Worm (Caenorhabditis elegans) whole organism, young adult: ENCODE data around the gene R02F2.7.

Source experiments
- B0336.3 ChIP-seq: fragments of 200-800 bp; sonication (Bioruptor generic); IDR thresholded peaks from 2 replicates; pipeline ENCODE4 v1.3.6; 2022; ENCODE audit warnings: missing genetic modification characterization, missing compliant biosample characterization
- D2030.7 ChIP-seq: fragments of 200-800 bp; sonication (Bioruptor generic); IDR thresholded peaks from 2 replicates; pipeline ENCODE4 v1.3.6; 2022; ENCODE audit warnings: missing genetic modification reagents, missing genetic modification characterization, missing compliant biosample characterization
- F37B4.10 ChIP-seq: fragments of 200-800 bp; sonication (Bioruptor generic); IDR thresholded peaks from 2 replicates; pipeline ENCODE4 v1.3.6; 2022; ENCODE audit warnings: missing genetic modification characterization, missing compliant biosample characterization
- F39B2.1 ChIP-seq: fragments of 200-800 bp; sonication (Bioruptor generic); IDR thresholded peaks from 2 replicates; pipeline ENCODE4 v1.3.6; 2022; ENCODE audit warnings: missing genetic modification reagents, missing genetic modification characterization, missing compliant biosample characterization
- F55B11.4 ChIP-seq: sonication (generic microtip); optimal IDR thresholded peaks from 2 replicates; lab custom pipeline; 2016; ENCODE audit warnings: missing compliant biosample characterization, missing genetic modification characterization, borderline replicate concordance; ENCODE audit not compliant: insufficient read depth
- T07F8.4 ChIP-seq: sonication (generic microtip); optimal IDR thresholded peaks from 2 replicates; lab custom pipeline; 2016; ENCODE audit warnings: mild to moderate bottlenecking, missing genetic modification characterization, moderate library complexity, missing compliant biosample characterization
- Y53F4B.3 ChIP-seq: fragments of 200-800 bp; sonication (Bioruptor generic); IDR thresholded peaks from 2 replicates; pipeline ENCODE4 v1.3.6; 2022; ENCODE audit warnings: missing genetic modification reagents, missing genetic modification characterization, missing compliant biosample characterization
- Y53G8AR.9 ChIP-seq: fragments of 200-800 bp; sonication (Bioruptor generic); conservative IDR thresholded peaks from 2 replicates; pipeline ENCODE4 v1.3.6; 2022; ENCODE audit warnings: missing genetic modification reagents, missing genetic modification characterization, missing compliant biosample characterization
- ZK185.1 ChIP-seq: sonication (generic microtip); optimal IDR thresholded peaks from 2 replicates; lab custom pipeline; 2016; ENCODE audit warnings: mild to moderate bottlenecking, missing genetic modification characterization, missing compliant biosample characterization; ENCODE audit not compliant: poor library complexity, severe bottlenecking
- akir-1 ChIP-seq: fragments of 200-800 bp; sonication (Bioruptor generic); optimal IDR thresholded peaks from 2 replicates; lab custom pipeline; 2018; ENCODE audit warnings: mild to moderate bottlenecking, missing genetic modification characterization, moderate library complexity, missing compliant biosample characterization
- bed-2 ChIP-seq: fragments of 200-800 bp; sonication (Bioruptor generic); IDR thresholded peaks from 2 replicates; pipeline ENCODE4 v1.3.6; 2022; ENCODE audit warnings: missing genetic modification reagents, missing genetic modification characterization, missing compliant biosample characterization
- ceh-40 ChIP-seq: fragments of 200-800 bp; sonication (Bioruptor generic); IDR thresholded peaks from 2 replicates; pipeline ENCODE4 v1.3.6; 2022; ENCODE audit warnings: missing genetic modification characterization, missing compliant biosample characterization
- ceh-79 ChIP-seq: sonication (generic microtip); optimal IDR thresholded peaks from 2 replicates; lab custom pipeline; 2017; ENCODE audit warnings: mild to moderate bottlenecking, missing genetic modification characterization, missing compliant biosample characterization
- ceh-91 ChIP-seq: fragments of 200-800 bp; sonication (Bioruptor generic); IDR thresholded peaks from 2 replicates; pipeline ENCODE4 v1.3.6; 2022; ENCODE audit warnings: missing genetic modification reagents, missing genetic modification characterization, missing compliant biosample characterization
- dox-1 ChIP-seq: fragments of 200-800 bp; sonication (Bioruptor generic); IDR thresholded peaks from 2 replicates; pipeline ENCODE4 v1.3.6; 2022; ENCODE audit warnings: missing genetic modification reagents, missing genetic modification characterization, missing compliant biosample characterization
- dpl-1 ChIP-seq: fragments of 150-350 bp; optimal IDR thresholded peaks from 2 replicates; lab custom pipeline; 2014; ENCODE audit warnings: missing biosample characterization, missing genetic modification reagents, missing genetic modification characterization
- efl-1 ChIP-seq: fragments of 150-350 bp; optimal IDR thresholded peaks from 2 replicates; lab custom pipeline; 2014; ENCODE audit warnings: missing biosample characterization, missing genetic modification reagents, missing genetic modification characterization
- egl-44 ChIP-seq: fragments of 200-800 bp; sonication (Bioruptor generic); IDR thresholded peaks from 2 replicates; pipeline ENCODE4 v1.3.6; 2022; ENCODE audit warnings: missing genetic modification reagents, missing genetic modification characterization, missing compliant biosample characterization
- him-1 ChIP-seq: sonication (generic microtip); optimal IDR thresholded peaks from 2 replicates; lab custom pipeline; 2016; ENCODE audit warnings: missing genotype, missing genetic modification reagents, missing genetic modification characterization, missing compliant biosample characterization
- hmg-1.2 ChIP-seq: fragments of 200-800 bp; sonication (Bioruptor generic); IDR thresholded peaks from 2 replicates; pipeline ENCODE4 v1.3.6; 2022; ENCODE audit warnings: missing genetic modification reagents, missing genetic modification characterization, missing compliant biosample characterization
- hrde-1 ChIP-seq: sonication (generic microtip); optimal IDR thresholded peaks from 2 replicates; lab custom pipeline; 2016; ENCODE audit warnings: missing genetic modification characterization, mild to moderate bottlenecking, missing compliant biosample characterization, moderate library complexity, missing genotype, missing genetic modification reagents, borderline replicate concordance
- hsf-1 ChIP-seq: fragments of 200-800 bp; sonication (Bioruptor generic); IDR thresholded peaks from 2 replicates; pipeline ENCODE4 v1.3.6; 2022; ENCODE audit warnings: missing genetic modification reagents, missing genetic modification characterization, missing compliant biosample characterization
- lag-1 ChIP-seq: fragments of 200-800 bp; sonication (Bioruptor generic); IDR thresholded peaks from 2 replicates; pipeline ENCODE4 v1.3.6; 2022; ENCODE audit warnings: missing genetic modification reagents, missing genetic modification characterization, missing compliant biosample characterization
- lin-35 ChIP-seq, 3 experiments: fragments of 150-350 bp in 2 of 3; sonication (generic microtip) in 1 of 3; optimal IDR thresholded peaks; 2 replicates each; lab custom pipeline; 2014 to 2018; ENCODE audit warnings: missing biosample characterization in 3 of 3, missing genetic modification characterization in 3 of 3, missing genetic modification reagents in 3 of 3
- lin-54 ChIP-seq: fragments of 200-800 bp; sonication (Bioruptor generic); optimal IDR thresholded peaks from 2 replicates; lab custom pipeline; 2018; ENCODE audit warnings: mild to moderate bottlenecking, missing genetic modification characterization, missing compliant biosample characterization
- lsl-1 ChIP-seq: fragments of 200-800 bp; sonication (Bioruptor generic); optimal IDR thresholded peaks from 2 replicates; lab custom pipeline; 2018; ENCODE audit warnings: mild to moderate bottlenecking, missing genetic modification characterization, moderate library complexity, missing compliant biosample characterization
- madf-10 ChIP-seq: sonication (generic microtip); optimal IDR thresholded peaks from 2 replicates; lab custom pipeline; 2016; ENCODE audit warnings: mild to moderate bottlenecking, missing genetic modification characterization, missing compliant biosample characterization
- mcd-1 ChIP-seq: fragments of 200-800 bp; sonication (Bioruptor generic); IDR thresholded peaks from 2 replicates; pipeline ENCODE4 v1.3.6; 2022; ENCODE audit warnings: missing genetic modification reagents, missing genetic modification characterization, missing compliant biosample characterization
- mes-4 ChIP-seq: sonication (generic microtip); optimal IDR thresholded peaks from 2 replicates; lab custom pipeline; 2016; ENCODE audit warnings: missing genotype, missing genetic modification characterization, missing compliant biosample characterization
- mxl-1 ChIP-seq: sonication (generic microtip); optimal IDR thresholded peaks from 2 replicates; lab custom pipeline; 2016; ENCODE audit warnings: missing genetic modification characterization, missing compliant biosample characterization
- nfya-2 ChIP-seq: fragments of 200-800 bp; sonication (Bioruptor generic); IDR thresholded peaks from 2 replicates; pipeline ENCODE4 v1.3.6; 2022; ENCODE audit warnings: missing genetic modification reagents, missing genetic modification characterization, missing compliant biosample characterization
- nhr-120 ChIP-seq: fragments of 200-800 bp; sonication (Bioruptor generic); IDR thresholded peaks from 2 replicates; pipeline ENCODE4 v1.3.6; 2022; ENCODE audit warnings: missing genetic modification characterization, missing compliant biosample characterization
- nhr-27 ChIP-seq: fragments of 200-800 bp; sonication (Bioruptor generic); optimal IDR thresholded peaks from 2 replicates; lab custom pipeline; 2018; ENCODE audit warnings: mild to moderate bottlenecking, missing genetic modification characterization, moderate library complexity, missing compliant biosample characterization
- nhr-90 ChIP-seq: sonication (generic microtip); optimal IDR thresholded peaks from 2 replicates; lab custom pipeline; 2016; ENCODE audit warnings: missing genotype, mild to moderate bottlenecking, missing genetic modification characterization, missing compliant biosample characterization
- pbrm-1 ChIP-seq: fragments of 200-800 bp; sonication (Bioruptor generic); IDR thresholded peaks from 2 replicates; pipeline ENCODE4 v1.3.6; 2022; ENCODE audit warnings: missing genetic modification reagents, missing genetic modification characterization, missing compliant biosample characterization
- rcor-1 ChIP-seq: fragments of 200-800 bp; sonication (Bioruptor generic); IDR thresholded peaks from 2 replicates; pipeline ENCODE4 v1.3.6; 2022; ENCODE audit warnings: missing genetic modification reagents, missing genetic modification characterization, missing compliant biosample characterization
- rpc-1 ChIP-seq, 2 experiments: fragments of 150-350 bp in 1 of 2; sonication (generic microtip) in 1 of 2; optimal IDR thresholded peaks; 2 replicates each; lab custom pipeline; 2014 to 2018; ENCODE audit warnings: missing biosample characterization in 1 of 2, missing genetic modification characterization in 1 of 2, missing genetic modification reagents in 1 of 2, missing genotype in 1 of 2
- snpc-1.1 ChIP-seq: sonication (generic microtip); optimal IDR thresholded peaks from 2 replicates; lab custom pipeline; 2017; ENCODE audit warnings: missing genetic modification characterization, mild to moderate bottlenecking, missing compliant biosample characterization, antibody characterized with exemption, moderate library complexity, missing genotype, missing genetic modification reagents; ENCODE audit not compliant: insufficient read depth
- snpc-3.4 ChIP-seq: sonication (generic microtip); optimal IDR thresholded peaks from 2 replicates; lab custom pipeline; 2017; ENCODE audit warnings: missing genetic modification characterization, mild to moderate bottlenecking, missing compliant biosample characterization, antibody characterized with exemption, moderate library complexity, missing genotype, missing genetic modification reagents
- tbx-9 ChIP-seq: sonication (generic microtip); optimal IDR thresholded peaks from 2 replicates; lab custom pipeline; 2016; ENCODE audit warnings: borderline replicate concordance, missing genetic modification characterization, inconsistent platforms, missing compliant biosample characterization
- tlf-1 ChIP-seq: fragments of 200-800 bp; sonication (Bioruptor generic); optimal IDR thresholded peaks from 2 replicates; lab custom pipeline; 2018; ENCODE audit warnings: mild to moderate bottlenecking, missing genetic modification characterization, missing compliant biosample characterization
- zfh-2 ChIP-seq: fragments of 200-800 bp; sonication (Bioruptor generic); conservative IDR thresholded peaks from 2 replicates; pipeline ENCODE4 v1.3.6; 2022; ENCODE audit warnings: missing genetic modification reagents, missing genetic modification characterization, missing compliant biosample characterization
- ztf-18 ChIP-seq: sonication (generic microtip); optimal IDR thresholded peaks from 2 replicates; lab custom pipeline; 2016; ENCODE audit warnings: missing genotype, mild to moderate bottlenecking, missing genetic modification characterization, missing compliant biosample characterization
- ztf-22 ChIP-seq: fragments of 200-800 bp; sonication (Bioruptor generic); optimal IDR thresholded peaks from 2 replicates; lab custom pipeline; 2018; ENCODE audit warnings: mild to moderate bottlenecking, missing genetic modification characterization, moderate library complexity, missing compliant biosample characterization
- ztf-25 ChIP-seq: fragments of 200-800 bp; sonication (Bioruptor generic); IDR thresholded peaks from 2 replicates; pipeline ENCODE4 v1.3.6; 2022; ENCODE audit warnings: missing genetic modification reagents, missing genetic modification characterization, missing compliant biosample characterization
- ztf-28 ChIP-seq: fragments of 200-800 bp; sonication (Bioruptor generic); IDR thresholded peaks from 2 replicates; pipeline ENCODE4 v1.3.6; 2022; ENCODE audit warnings: missing genetic modification reagents, missing genetic modification characterization, missing compliant biosample characterization

The R02F2.7 gene

ce11 chrIII:5449762-5450308, 33.7 kb downstream of the R02F2.7 start, which contains the start of gene F48E8.8 (continued):
- TF ChIP-seq mcd-1 = peak; percentile 80
- TF ChIP-seq hrde-1 (tag; lab: Kevin White, UChicago) = no peak
- no peak for TF ChIP-seq tbx-9
- peak; percentile 22 for TF ChIP-seq ztf-18 (tag; lab: Kevin White, UChicago)
- TF ChIP-seq madf-10 (tag; lab: Kevin White, UChicago) = peak; percentile 13
- no peak for TF ChIP-seq ztf-22
- TF ChIP-seq T07F8.4 = no peak
- TF ChIP-seq nhr-120 (GFP tag; lab: Robert Waterston, UW) = no peak
- TF ChIP-seq, all 124 proteins: peak for 17

- TF ChIP-seq nhr-120 (GFP tag; lab: Robert Waterston, UW) (no peak), dox-1 (GFP tag; lab: Robert Waterston, UW) (peak; percentile 88), ZK185.1 (tag; lab: Kevin White, UChicago) (no peak), pbrm-1 (GFP tag; lab: Robert Waterston, UW) (peak; percentile 62; the same call in 1 of the 2 replicates), rcor-1 (GFP tag; lab: Robert Waterston, UW) (peak; percentile 82), ceh-40 (GFP tag; lab: Robert Waterston, UW) (no peak), nhr-27 (tag; lab: Kevin White, UChicago) (no peak), nhr-90 (tag; lab: Kevin White, UChicago) (no peak), rpc-1 (optimal IDR thresholded peaks at IDR 0.05; lab: Kevin White, UChicago) (no peak), rpc-1 (tag; optimal IDR thresholded peaks at IDR 0.05; lab: Kevin White, UChicago) (no peak), Y53G8AR.9 (GFP tag; lab: Robert Waterston, UW) (peak; percentile 87), F55B11.4 (tag; lab: Kevin White, UChicago) (no peak), bed-2 (GFP tag; lab: Robert Waterston, UW) (0 out of 2 replicates have a peak, but pooled peaks have one; percentile 34), ceh-91 (GFP tag; lab: Robert Waterston, UW) (peak; percentile 96), hsf-1 (GFP tag; lab: Robert Waterston, UW) (peak; percentile 86), ztf-25 (GFP tag; lab: Robert Waterston, UW) (no peak), ceh-79 (tag; lab: Kevin White, UChicago) (no peak), F39B2.1 (no peak), F37B4.10 (GFP tag; lab: Robert Waterston, UW) (no peak), him-1 (tag; lab: Kevin White, UChicago) (peak; percentile 19), T07F8.4 (no peak), D2030.7 (GFP tag; lab: Robert Waterston, UW) (peak; percentile 97), dpl-1 (GFP tag; lab: Kevin White, UChicago) (peak; percentile 97), lag-1 (GFP tag; lab: Robert Waterston, UW) (no peak), lsl-1 (GFP tag; lab: Kevin White, UChicago) (peak; percentile 86), hmg-1.2 (GFP tag; lab: Robert Waterston, UW) (peak; percentile 63), mxl-1 (tag; lab: Kevin White, UChicago) (no peak), mes-4 (tag; lab: Kevin White, UChicago) (no peak), lin-35 (GFP tag; optimal IDR thresholded peaks at IDR 0.05; lab: Kevin White, UChicago) (peak in 2 of 3 experiments; percentile 67 to 91), Y53F4B.3 (GFP tag; lab: Robert Waterston, UW) (no peak), tlf-1 (GFP tag; lab: Kevin White, UChicago) (peak; percentile 92), nfya-2 (GFP tag; lab: Robert Waterston, UW) (no peak), efl-1 (GFP tag; lab: Kevin White, UChicago) (peak; percentile 99), akir-1 (no peak), snpc-1.1 (no peak), lin-54 (peak; percentile 96), zfh-2 (GFP tag; lab: Robert Waterston, UW) (no peak), snpc-3.4 (tag; lab: Kevin White, UChicago) (peak; percentile 87), egl-44 (no peak), ztf-28 (GFP tag; lab: Robert Waterston, UW) (0 out of 2 replicates have a peak, but pooled peaks have one; percentile 77), B0336.3 (peak; percentile 88)
Measured at ce11 chrIII:5448177-5448576, 35.4 kb downstream of the R02F2.7 start, which contains the start of gene skpt-1. Gene skpt-1 (minus strand): TSS chrIII:5448395.
